Fruit fly (Drosophila melanogaster) whole organism, embryonic: ENCODE measurements around the gene CG10353.

ENCODE experiments used
- Antp ChIP-seq: fragments of 200-800 bp; sonication (Bioruptor generic); optimal IDR thresholded peaks from 3 replicates; lab custom pipeline; 2016; ENCODE audit warnings: missing biosample characterization, missing genetic modification characterization
- CG10366 ChIP-seq: fragments of 200-800 bp; sonication (Bioruptor generic); IDR thresholded peaks from 2 replicates; pipeline ENCODE4 v1.3.6; 2022; ENCODE audit warnings: missing biosample characterization, missing genetic modification characterization
- CG11398 ChIP-seq: fragments of 200-800 bp; sonication (Bioruptor generic); optimal IDR thresholded peaks from 2 replicates; lab custom pipeline; 2016; ENCODE audit warnings: missing biosample characterization, missing genetic modification characterization
- CG11456 ChIP-seq: fragments of 200-800 bp; sonication (Bioruptor generic); IDR thresholded peaks from 3 replicates; pipeline ENCODE4 v1.3.6; 2022; ENCODE audit warnings: missing biosample characterization, missing genetic modification characterization
- CG12071 ChIP-seq: fragments of 200-800 bp; sonication (Bioruptor generic); optimal IDR thresholded peaks from 3 replicates; lab custom pipeline; 2018; ENCODE audit warnings: missing biosample characterization, mild to moderate bottlenecking, missing genetic modification characterization
- CG12155 ChIP-seq: fragments of 200-800 bp; sonication (Bioruptor generic); optimal IDR thresholded peaks from 3 replicates; lab custom pipeline; 2016; ENCODE audit warnings: missing biosample characterization, missing genetic modification characterization
- CG12942 ChIP-seq: fragments of 200-800 bp; sonication (Bioruptor generic); optimal IDR thresholded peaks from 3 replicates; lab custom pipeline; 2016; ENCODE audit warnings: missing biosample characterization, missing genetic modification characterization
- CG14965 ChIP-seq: fragments of 200-800 bp; sonication (Bioruptor generic); optimal IDR thresholded peaks from 2 replicates; lab custom pipeline; 2016; ENCODE audit warnings: missing biosample characterization, missing genetic modification characterization, borderline replicate concordance
- CG1529 ChIP-seq: fragments of 200-800 bp; sonication (Bioruptor generic); optimal IDR thresholded peaks from 3 replicates; lab custom pipeline; 2018; ENCODE audit warnings: missing biosample characterization, missing genetic modification characterization
- CG17361 ChIP-seq: fragments of 200-800 bp; sonication (Bioruptor generic); IDR thresholded peaks from 3 replicates; pipeline ENCODE4 v1.3.6; 2022; ENCODE audit warnings: missing biosample characterization, missing genetic modification characterization
- CG32532 ChIP-seq: fragments of 200-800 bp; sonication (Bioruptor generic); IDR thresholded peaks from 2 replicates; pipeline ENCODE4 v1.3.6; 2022; ENCODE audit warnings: missing biosample characterization, missing genetic modification characterization
- CG32767 ChIP-seq: fragments of 200-800 bp; sonication (Bioruptor generic); IDR thresholded peaks from 2 replicates; pipeline ENCODE4 v1.3.6; 2022; ENCODE audit warnings: missing biosample characterization, missing genetic modification characterization
- CG3838 ChIP-seq: fragments of 200-800 bp; sonication (Bioruptor generic); optimal IDR thresholded peaks from 3 replicates; lab custom pipeline; 2016; ENCODE audit warnings: missing biosample characterization, missing genetic modification characterization
- CG5245 ChIP-seq: fragments of 200-800 bp; sonication (Bioruptor generic); optimal IDR thresholded peaks from 3 replicates; lab custom pipeline; 2016; ENCODE audit warnings: missing biosample characterization, missing genetic modification characterization
- CG6683 ChIP-seq: fragments of 200-800 bp; sonication (Bioruptor generic); optimal IDR thresholded peaks from 2 replicates; lab custom pipeline; 2017; ENCODE audit warnings: missing biosample characterization, mild to moderate bottlenecking, missing genetic modification characterization, missing genetic modification reagents
- CG7963 ChIP-seq: fragments of 200-800 bp; sonication (Bioruptor generic); IDR thresholded peaks from 3 replicates; pipeline ENCODE4 v1.3.6; 2022; ENCODE audit warnings: missing biosample characterization, missing genetic modification characterization; ENCODE audit not compliant: partially characterized antibody
- CG8290 ChIP-seq, 3 experiments: fragments of 200-800 bp; sonication (Bioruptor generic); optimal IDR thresholded peaks; 2 replicates each; lab custom pipeline; 2016 to 2019; ENCODE audit warnings: missing biosample characterization in 3 of 3, missing genetic modification characterization in 3 of 3, mild to moderate bottlenecking in 2 of 3, moderate library complexity in 1 of 3
- CG8359 ChIP-seq: fragments of 200-800 bp; sonication (Bioruptor generic); optimal IDR thresholded peaks from 2 replicates; lab custom pipeline; 2017; ENCODE audit warnings: missing biosample characterization, mild to moderate bottlenecking, missing genetic modification characterization, borderline replicate concordance
- Chrac-16 ChIP-seq: fragments of 200-800 bp; sonication (Bioruptor generic); optimal IDR thresholded peaks from 3 replicates; lab custom pipeline; 2016; ENCODE audit warnings: missing biosample characterization, missing genetic modification characterization
- D ChIP-seq, 2 experiments: fragments of 200-800 bp in 1 of 2; fragments of >200 bp in 1 of 2; sonication (Bioruptor generic) in 1 of 2; optimal IDR thresholded peaks; 2 replicates in 1 of 2; 3 replicates in 1 of 2; lab custom pipeline; 2017; ENCODE audit warnings: mild to moderate bottlenecking in 1 of 2, missing biosample characterization in 1 of 2, missing genetic modification characterization in 1 of 2, missing genetic modification reagents in 1 of 2
- E2f2 ChIP-seq: fragments of 200-800 bp; sonication (Bioruptor generic); IDR thresholded peaks from 2 replicates; pipeline ENCODE4 v1.3.6; 2022; ENCODE audit warnings: missing biosample characterization, missing genetic modification characterization
- Hand ChIP-seq: fragments of 200-800 bp; sonication (Bioruptor generic); optimal IDR thresholded peaks from 2 replicates; lab custom pipeline; 2017; ENCODE audit warnings: mild to moderate bottlenecking, missing biosample characterization, missing genetic modification reagents, missing genetic modification characterization
- HmgZ ChIP-seq: fragments of 200-800 bp; sonication (Bioruptor generic); optimal IDR thresholded peaks from 2 replicates; lab custom pipeline; 2018; ENCODE audit warnings: missing biosample characterization, mild to moderate bottlenecking, missing genetic modification characterization
- Hr3 ChIP-seq: fragments of 200-800 bp; sonication (Bioruptor generic); optimal IDR thresholded peaks from 3 replicates; lab custom pipeline; 2016; ENCODE audit warnings: missing biosample characterization, missing genetic modification characterization
- NC2α ChIP-seq: fragments of 200-800 bp; sonication (Bioruptor generic); optimal IDR thresholded peaks from 2 replicates; lab custom pipeline; 2016; ENCODE audit warnings: missing biosample characterization, missing genetic modification characterization
- Optix ChIP-seq: fragments of 200-800 bp; sonication (Bioruptor generic); IDR thresholded peaks from 3 replicates; pipeline ENCODE4 v1.3.6; 2022; ENCODE audit warnings: missing biosample characterization, missing genetic modification characterization
- Rx ChIP-seq: fragments of 200-800 bp; sonication (Bioruptor generic); IDR thresholded peaks from 2 replicates; pipeline ENCODE4 v1.3.6; 2022; ENCODE audit warnings: missing biosample characterization, missing genetic modification characterization
- Six4 ChIP-seq: fragments of 200-800 bp; sonication (Bioruptor generic); optimal IDR thresholded peaks from 2 replicates; lab custom pipeline; 2016; ENCODE audit warnings: missing biosample characterization, missing genetic modification characterization
- Taf1 ChIP-seq: fragments of 200-800 bp; sonication (Bioruptor generic); IDR thresholded peaks from 2 replicates; pipeline ENCODE4 v1.3.6; 2022; ENCODE audit warnings: missing biosample characterization, missing genetic modification characterization
- ab ChIP-seq: fragments of 200-800 bp; sonication (Bioruptor generic); optimal IDR thresholded peaks from 2 replicates; lab custom pipeline; 2016; ENCODE audit warnings: missing biosample characterization, missing genetic modification characterization
- btn ChIP-seq: fragments of 200-800 bp; sonication (Bioruptor generic); optimal IDR thresholded peaks from 2 replicates; lab custom pipeline; 2016; ENCODE audit warnings: missing biosample characterization, missing genetic modification characterization
- cato ChIP-seq: fragments of 200-800 bp; sonication (Bioruptor generic); optimal IDR thresholded peaks from 2 replicates; lab custom pipeline; 2016; ENCODE audit warnings: missing biosample characterization, missing genetic modification characterization, borderline replicate concordance
- exex ChIP-seq: fragments of 200-800 bp; sonication (Bioruptor generic); optimal IDR thresholded peaks from 4 replicates; lab custom pipeline; 2018; ENCODE audit warnings: missing biosample characterization, mild to moderate bottlenecking, missing genetic modification characterization, moderate library complexity
- grn ChIP-seq: fragments of 200-800 bp; sonication (Bioruptor generic); optimal IDR thresholded peaks from 3 replicates; lab custom pipeline; 2017; ENCODE audit warnings: missing biosample characterization, missing genetic modification characterization
- gsb ChIP-seq: fragments of 200-800 bp; sonication (Bioruptor generic); IDR thresholded peaks from 2 replicates; pipeline ENCODE4 v1.3.6; 2022; ENCODE audit warnings: missing biosample characterization, missing genetic modification characterization
- hb ChIP-seq: fragments of 200-800 bp; sonication (Bioruptor generic); IDR thresholded peaks from 3 replicates; pipeline ENCODE4 v1.3.6; 2022; ENCODE audit warnings: missing biosample characterization, missing genetic modification characterization; ENCODE audit not compliant: partially characterized antibody
- lbe ChIP-seq: fragments of 200-800 bp; sonication (Bioruptor generic); optimal IDR thresholded peaks from 2 replicates; lab custom pipeline; 2016; ENCODE audit warnings: missing biosample characterization, mild to moderate bottlenecking, missing genetic modification characterization
- lilli ChIP-seq: fragments of 200-800 bp; sonication (Bioruptor generic); optimal IDR thresholded peaks from 3 replicates; lab custom pipeline; 2016; ENCODE audit warnings: missing biosample characterization, missing genetic modification characterization
- lola ChIP-seq, 3 experiments: fragments of >200 bp in 2 of 3; fragments of 200-800 bp in 1 of 3; sonication (Bioruptor generic) in 1 of 3; optimal IDR thresholded peaks; 2 replicates each; lab custom pipeline; 2017 to 2019; ENCODE audit warnings: missing biosample characterization in 3 of 3, missing genetic modification characterization in 3 of 3, mild to moderate bottlenecking in 1 of 3, moderate library complexity in 1 of 3
- org-1 ChIP-seq: fragments of 200-800 bp; sonication (Bioruptor generic); optimal IDR thresholded peaks from 2 replicates; lab custom pipeline; 2017; ENCODE audit warnings: missing biosample characterization, missing genetic modification characterization
- slp2 ChIP-seq: fragments of 200-800 bp; sonication (Bioruptor generic); optimal IDR thresholded peaks from 2 replicates; lab custom pipeline; 2016; ENCODE audit warnings: missing biosample characterization, missing genetic modification characterization
- sob ChIP-seq: fragments of 200-800 bp; sonication (Bioruptor generic); IDR thresholded peaks from 2 replicates; pipeline ENCODE4 v1.3.6; 2022; ENCODE audit warnings: missing biosample characterization, missing genetic modification characterization
- sug ChIP-seq: fragments of 200-800 bp; optimal IDR thresholded peaks from 2 replicates; lab custom pipeline; 2019; ENCODE audit warnings: missing biosample characterization, mild to moderate bottlenecking, missing genetic modification characterization, moderate library complexity
- vvl ChIP-seq: fragments of 200-800 bp; sonication (Bioruptor generic); IDR thresholded peaks from 2 replicates; pipeline ENCODE4 v1.3.6; 2022; ENCODE audit warnings: missing biosample characterization, missing genetic modification characterization
- zen2 ChIP-seq: fragments of 200-800 bp; sonication (Bioruptor generic); IDR thresholded peaks from 3 replicates; pipeline ENCODE4 v1.3.6; 2022; ENCODE audit warnings: missing biosample characterization, missing genetic modification characterization; ENCODE audit not compliant: partially characterized antibody

The CG10353 gene

dm6 chrX:11854758-11855465, 32.0 kb downstream of the CG10353 start, which contains the start of the genes CG10347 and ATP7 (continued):
- peak; percentile 19 for TF ChIP-seq CG12155 (GFP tag; lab: Kevin White, UChicago)
- no peak for TF ChIP-seq CG5245
- TF ChIP-seq zen2 (GFP tag; lab: Robert Waterston, UW) = peak; percentile 78
- TF ChIP-seq slp2 = no peak
- peak; percentile 16 for TF ChIP-seq exex (tag; lab: Kevin White, UChicago)
- TF ChIP-seq vvl (GFP tag; lab: Robert Waterston, UW) = no peak
- TF ChIP-seq E2f2 (GFP tag; lab: Robert Waterston, UW) = peak; percentile 64
- TF ChIP-seq NC2α (GFP tag; lab: Kevin White, UChicago) = no peak
- TF ChIP-seq CG6683 (GFP tag; lab: Kevin White, UChicago) = no peak
- no peak for TF ChIP-seq CG11398
- no peak for TF ChIP-seq Antp
- TF ChIP-seq Rx = no peak
- no peak for TF ChIP-seq CG11456 (GFP tag; lab: Robert Waterston, UW)
- TF ChIP-seq CG17361 = 0 out of 3 replicates have a peak, but pooled peaks have one; percentile 11
- TF ChIP-seq Optix (GFP tag; lab: Robert Waterston, UW) = no peak
- TF ChIP-seq Chrac-16 (GFP tag; lab: Kevin White, UChicago) = no peak
- peak; percentile 60 for TF ChIP-seq HmgZ
- no peak for TF ChIP-seq Hand (GFP tag; lab: Kevin White, UChicago)
- peak in 1 of 3 experiments; percentile 5 for TF ChIP-seq lola (GFP tag; optimal IDR thresholded peaks at IDR 0.05; lab: Kevin White, UChicago)
- no peak for TF ChIP-seq CG32767 (GFP tag; lab: Robert Waterston, UW)
- TF ChIP-seq cato (GFP tag; lab: Kevin White, UChicago) = no peak
- TF ChIP-seq Hr3 (GFP tag; lab: Kevin White, UChicago) = peak; percentile 17
- TF ChIP-seq CG14965 (GFP tag; lab: Kevin White, UChicago) = no peak
- TF ChIP-seq CG12942 (GFP tag; lab: Kevin White, UChicago) = no peak
- no peak for TF ChIP-seq Six4 (GFP tag; lab: Kevin White, UChicago)
- no peak for TF ChIP-seq ab (GFP tag; lab: Kevin White, UChicago)
- TF ChIP-seq CG8359 (GFP tag; lab: Kevin White, UChicago) = no peak
- peak; percentile 75 for TF ChIP-seq CG7963 (GFP tag; lab: Robert Waterston, UW)
- no peak for TF ChIP-seq D (optimal IDR thresholded peaks at IDR 0.05; lab: Kevin White, UChicago)
- TF ChIP-seq D (GFP tag; optimal IDR thresholded peaks at IDR 0.05; lab: Kevin White, UChicago) = no peak
- no peak for TF ChIP-seq CG1529
- peak; percentile 55 for TF ChIP-seq lilli
- TF ChIP-seq CG32532 (GFP tag; lab: Robert Waterston, UW) = no peak
- peak; percentile 49 for TF ChIP-seq sug (tag; lab: Kevin White, UChicago)
- no peak for TF ChIP-seq gsb
- TF ChIP-seq CG8290 (GFP tag; optimal IDR thresholded peaks at IDR 0.05; lab: Kevin White, UChicago) = no peak
- TF ChIP-seq CG8290 (tag; optimal IDR thresholded peaks at IDR 0.05; lab: Kevin White, UChicago) = peak in 1 of 2 experiments; percentile 35
- no peak for TF ChIP-seq CG10366
- TF ChIP-seq CG12071 = no peak
- peak; percentile 22 for TF ChIP-seq lbe
- no peak for TF ChIP-seq btn (GFP tag; lab: Kevin White, UChicago)
- no peak for TF ChIP-seq org-1 (GFP tag; lab: Kevin White, UChicago)
- TF ChIP-seq grn (GFP tag; lab: Kevin White, UChicago) = peak; percentile 60
- no peak for TF ChIP-seq Taf1
- TF ChIP-seq CG3838 (GFP tag; lab: Kevin White, UChicago) = no peak
- TF ChIP-seq hb (GFP tag; lab: Robert Waterston, UW) = peak; percentile 80
- 0 out of 2 replicates have a peak, but pooled peaks have one; percentile 6 for TF ChIP-seq sob (GFP tag; lab: Robert Waterston, UW)
- TF ChIP-seq, all 482 proteins: peak for 170
